Fruit fly (Drosophila melanogaster) whole organism, embryonic: ENCODE results near the gene Boh1.

Experiments used
- CG10147 ChIP-seq: fragments of 200-800 bp; sonication (Bioruptor generic); optimal IDR thresholded peaks from 2 replicates; lab custom pipeline; 2019; ENCODE audit warnings: missing biosample characterization, mild to moderate bottlenecking, missing genetic modification characterization, moderate library complexity
- CG10462 ChIP-seq: fragments of 200-800 bp; sonication (Bioruptor generic); optimal IDR thresholded peaks from 2 replicates; lab custom pipeline; 2016; ENCODE audit warnings: missing biosample characterization, missing genetic modification characterization
- CG10959 ChIP-seq: fragments of 200-800 bp; sonication (Bioruptor generic); IDR thresholded peaks from 2 replicates; pipeline ENCODE4 v1.3.6; 2022; ENCODE audit warnings: missing biosample characterization, missing genetic modification characterization
- CG11560 ChIP-seq: fragments of 200-800 bp; sonication (Bioruptor generic); IDR thresholded peaks from 3 replicates; pipeline ENCODE4 v1.3.6; 2022; ENCODE audit warnings: missing biosample characterization, missing genetic modification characterization
- CG12155 ChIP-seq: fragments of 200-800 bp; sonication (Bioruptor generic); optimal IDR thresholded peaks from 3 replicates; lab custom pipeline; 2016; ENCODE audit warnings: missing biosample characterization, missing genetic modification characterization
- CG14050 ChIP-seq: fragments of 200-800 bp; sonication (Bioruptor generic); IDR thresholded peaks from 3 replicates; pipeline ENCODE4 v1.3.6; 2022; ENCODE audit warnings: missing biosample characterization, missing genetic modification characterization
- CG14860 ChIP-seq: fragments of 200-800 bp; sonication (Bioruptor generic); IDR thresholded peaks from 3 replicates; pipeline ENCODE4 v1.3.6; 2022; ENCODE audit warnings: missing biosample characterization, missing genetic modification characterization; ENCODE audit not compliant: partially characterized antibody
- CG2202 ChIP-seq: fragments of 200-800 bp; sonication (Bioruptor generic); optimal IDR thresholded peaks from 2 replicates; lab custom pipeline; 2018; ENCODE audit warnings: missing biosample characterization, mild to moderate bottlenecking, missing genetic modification characterization
- CG32767 ChIP-seq: fragments of 200-800 bp; sonication (Bioruptor generic); IDR thresholded peaks from 2 replicates; pipeline ENCODE4 v1.3.6; 2022; ENCODE audit warnings: missing biosample characterization, missing genetic modification characterization
- CG4424 ChIP-seq: fragments of 200-800 bp; sonication (Bioruptor generic); optimal IDR thresholded peaks from 3 replicates; lab custom pipeline; 2016; ENCODE audit warnings: missing biosample characterization, missing genetic modification characterization
- CG6683 ChIP-seq: fragments of 200-800 bp; sonication (Bioruptor generic); optimal IDR thresholded peaks from 2 replicates; lab custom pipeline; 2017; ENCODE audit warnings: missing biosample characterization, mild to moderate bottlenecking, missing genetic modification characterization, missing genetic modification reagents
- CG6854 ChIP-seq: fragments of 200-800 bp; sonication (Bioruptor generic); optimal IDR thresholded peaks from 3 replicates; lab custom pipeline; 2017; ENCODE audit warnings: missing biosample characterization, mild to moderate bottlenecking, missing genetic modification characterization
- CG7987 ChIP-seq: fragments of 200-800 bp; sonication (Bioruptor generic); optimal IDR thresholded peaks from 2 replicates; lab custom pipeline; 2018; ENCODE audit warnings: missing biosample characterization, mild to moderate bottlenecking, missing genetic modification characterization, moderate library complexity
- CG9437 ChIP-seq: fragments of 200-800 bp; sonication (Bioruptor generic); optimal IDR thresholded peaks from 2 replicates; lab custom pipeline; 2018; ENCODE audit warnings: missing biosample characterization, mild to moderate bottlenecking, missing genetic modification characterization
- CG9797 ChIP-seq: fragments of 200-800 bp; sonication (Bioruptor generic); optimal IDR thresholded peaks from 3 replicates; lab custom pipeline; 2018; ENCODE audit warnings: missing biosample characterization, mild to moderate bottlenecking, missing genetic modification characterization
- CG9876 ChIP-seq: fragments of 200-800 bp; sonication (Bioruptor generic); optimal IDR thresholded peaks from 2 replicates; lab custom pipeline; 2016; ENCODE audit warnings: missing biosample characterization, missing genetic modification characterization
- D19B ChIP-seq: fragments of 200-800 bp; sonication (Bioruptor generic); optimal IDR thresholded peaks from 2 replicates; lab custom pipeline; 2017; ENCODE audit warnings: missing biosample characterization, mild to moderate bottlenecking, missing genetic modification characterization
- Dp ChIP-seq: fragments of 200-800 bp; sonication (Bioruptor generic); optimal IDR thresholded peaks from 2 replicates; lab custom pipeline; 2018; ENCODE audit warnings: missing biosample characterization, mild to moderate bottlenecking, missing genetic modification characterization, moderate library complexity
- Dref ChIP-seq: fragments of 200-800 bp; sonication (Bioruptor generic); IDR thresholded peaks from 2 replicates; pipeline ENCODE4 v1.3.6; 2022; ENCODE audit warnings: missing biosample characterization, missing genetic modification characterization
- Ets65A ChIP-seq: fragments of 200-800 bp; sonication (Bioruptor generic); peaks from one replicate; lab custom pipeline; 2016; ENCODE audit warnings: missing biosample characterization, missing genetic modification characterization
- HLH4C ChIP-seq: fragments of 200-800 bp; sonication (Bioruptor generic); IDR thresholded peaks from 3 replicates; pipeline ENCODE4 v1.3.6; 2022; ENCODE audit warnings: missing biosample characterization, missing genetic modification characterization; ENCODE audit not compliant: partially characterized antibody
- HmgZ ChIP-seq: fragments of 200-800 bp; sonication (Bioruptor generic); optimal IDR thresholded peaks from 2 replicates; lab custom pipeline; 2018; ENCODE audit warnings: missing biosample characterization, mild to moderate bottlenecking, missing genetic modification characterization
- Hr51 ChIP-seq, 2 experiments: fragments of 200-800 bp; sonication (Bioruptor generic); optimal IDR thresholded peaks; 2 replicates in 1 of 2; 3 replicates in 1 of 2; lab custom pipeline; 2016 to 2018; ENCODE audit warnings: missing biosample characterization in 2 of 2, missing genetic modification characterization in 2 of 2, mild to moderate bottlenecking in 1 of 2, moderate library complexity in 1 of 2
- Lim3 ChIP-seq: fragments of 200-800 bp; sonication (Bioruptor generic); IDR thresholded peaks from 2 replicates; pipeline ENCODE4 v1.3.6; 2022; ENCODE audit warnings: missing biosample characterization, missing genetic modification characterization
- Med ChIP-seq: fragments of 200-800 bp; sonication (Bioruptor generic); peaks from one replicate; lab custom pipeline; 2016; ENCODE audit warnings: missing biosample characterization, missing genetic modification characterization, mild to moderate bottlenecking, inconsistent platforms, moderate library complexity
- Meics ChIP-seq: fragments of 200-800 bp; sonication (Bioruptor generic); optimal IDR thresholded peaks from 2 replicates; lab custom pipeline; 2017; ENCODE audit warnings: missing biosample characterization, mild to moderate bottlenecking, missing genetic modification characterization
- Rfx ChIP-seq: fragments of 200-800 bp; sonication (Bioruptor generic); IDR thresholded peaks from 2 replicates; pipeline ENCODE4 v1.3.6; 2022; ENCODE audit warnings: missing biosample characterization, missing genetic modification characterization
- TFAM ChIP-seq: fragments of 200-800 bp; sonication (Bioruptor generic); optimal IDR thresholded peaks from 2 replicates; lab custom pipeline; 2017; ENCODE audit warnings: missing biosample characterization, missing genetic modification characterization, inconsistent platforms
- ap ChIP-seq: fragments of 200-800 bp; sonication (Bioruptor generic); IDR thresholded peaks from 2 replicates; pipeline ENCODE4 v1.3.6; 2022; ENCODE audit warnings: missing biosample characterization, missing genetic modification characterization
- ara ChIP-seq: fragments of 200-800 bp; sonication (Bioruptor generic); IDR thresholded peaks from 2 replicates; pipeline ENCODE4 v1.3.6; 2022; ENCODE audit warnings: missing biosample characterization, missing genetic modification characterization
- bcd ChIP-seq: fragments of 200-800 bp; sonication (Bioruptor generic); optimal IDR thresholded peaks from 2 replicates; lab custom pipeline; 2017; ENCODE audit warnings: missing biosample characterization, mild to moderate bottlenecking, missing genetic modification characterization
- bsh ChIP-seq, 2 experiments: fragments of 200-800 bp; sonication (Bioruptor generic); optimal IDR thresholded peaks; 2 replicates each; lab custom pipeline; 2017 to 2018; ENCODE audit warnings: mild to moderate bottlenecking in 2 of 2, missing biosample characterization in 2 of 2, missing genetic modification characterization in 2 of 2, moderate library complexity in 1 of 2
- cad ChIP-seq: fragments of >200 bp; optimal IDR thresholded peaks from 2 replicates; lab custom pipeline; 2017; ENCODE audit warnings: missing biosample characterization, missing genetic modification characterization
- chif ChIP-seq, 2 experiments: fragments of 200-800 bp; sonication (Bioruptor generic); optimal IDR thresholded peaks; 3 replicates each; lab custom pipeline; 2016; ENCODE audit warnings: missing biosample characterization in 2 of 2, missing genetic modification characterization in 2 of 2
- croc ChIP-seq: fragments of 200-800 bp; sonication (Bioruptor generic); conservative IDR thresholded peaks from 3 replicates; pipeline ENCODE4 v1.3.6; 2022; ENCODE audit warnings: missing biosample characterization, missing genetic modification characterization
- crol ChIP-seq: fragments of 200-800 bp; sonication (Bioruptor generic); IDR thresholded peaks from 2 replicates; pipeline ENCODE4 v1.3.6; 2022; ENCODE audit warnings: missing biosample characterization, missing genetic modification characterization
- cwo ChIP-seq: fragments of 200-800 bp; sonication (Bioruptor generic); optimal IDR thresholded peaks from 3 replicates; lab custom pipeline; 2017; ENCODE audit warnings: missing biosample characterization, missing genetic modification characterization, mild to moderate bottlenecking, moderate library complexity, missing genetic modification reagents
- exex ChIP-seq: fragments of 200-800 bp; sonication (Bioruptor generic); optimal IDR thresholded peaks from 4 replicates; lab custom pipeline; 2018; ENCODE audit warnings: missing biosample characterization, mild to moderate bottlenecking, missing genetic modification characterization, moderate library complexity
- gsb ChIP-seq: fragments of 200-800 bp; sonication (Bioruptor generic); IDR thresholded peaks from 2 replicates; pipeline ENCODE4 v1.3.6; 2022; ENCODE audit warnings: missing biosample characterization, missing genetic modification characterization
- jigr1 ChIP-seq: fragments of 200-800 bp; sonication (Bioruptor generic); IDR thresholded peaks from 3 replicates; pipeline ENCODE4 v1.3.6; 2022; ENCODE audit warnings: missing biosample characterization, missing genetic modification characterization
- kah ChIP-seq: fragments of 200-800 bp; sonication (Bioruptor generic); optimal IDR thresholded peaks from 2 replicates; lab custom pipeline; 2018; ENCODE audit warnings: missing biosample characterization, mild to moderate bottlenecking, missing genetic modification characterization
- maf-S ChIP-seq: fragments of 200-800 bp; sonication (Bioruptor generic); optimal IDR thresholded peaks from 2 replicates; lab custom pipeline; 2016; ENCODE audit warnings: missing biosample characterization, missing genetic modification characterization
- nmo ChIP-seq: fragments of 200-800 bp; sonication (Bioruptor generic); optimal IDR thresholded peaks from 2 replicates; lab custom pipeline; 2018; ENCODE audit warnings: missing biosample characterization, mild to moderate bottlenecking, missing genetic modification characterization, moderate library complexity
- nom ChIP-seq: fragments of 200-800 bp; sonication (Bioruptor generic); optimal IDR thresholded peaks from 2 replicates; lab custom pipeline; 2017; ENCODE audit warnings: missing biosample characterization, missing genetic modification characterization, mild to moderate bottlenecking, moderate library complexity, missing genetic modification reagents
- pan ChIP-seq, 4 experiments: fragments of >200 bp in 3 of 4; fragments of 200-800 bp in 1 of 4; sonication (Bioruptor generic) in 1 of 4; optimal IDR thresholded peaks in 3 of 4; IDR thresholded peaks in 1 of 4; 2 replicates each; pipeline versions ENCODE4 v1.3.6 to Lab custom; 2017 to 2022; ENCODE audit warnings: missing biosample characterization in 2 of 4, missing genetic modification characterization in 2 of 4, mixed read lengths in 1 of 4
- slbo ChIP-seq: fragments of 200-800 bp; sonication (Bioruptor generic); IDR thresholded peaks from 2 replicates; pipeline ENCODE4 v1.3.6; 2022; ENCODE audit warnings: missing biosample characterization, missing genetic modification characterization
- sug ChIP-seq: fragments of 200-800 bp; optimal IDR thresholded peaks from 2 replicates; lab custom pipeline; 2019; ENCODE audit warnings: missing biosample characterization, mild to moderate bottlenecking, missing genetic modification characterization, moderate library complexity
- tll ChIP-seq, 2 experiments: fragments of 200-800 bp in 1 of 2; fragments of >200 bp in 1 of 2; sonication (Bioruptor generic) in 1 of 2; optimal IDR thresholded peaks; 2 replicates each; lab custom pipeline; 2017 to 2019; ENCODE audit warnings: missing biosample characterization in 2 of 2, missing genetic modification characterization in 2 of 2, mild to moderate bottlenecking in 1 of 2, moderate library complexity in 1 of 2
- vfl ChIP-seq: fragments of 200-800 bp; sonication (Bioruptor generic); optimal IDR thresholded peaks from 2 replicates; lab custom pipeline; 2016; ENCODE audit warnings: missing biosample characterization, missing genetic modification characterization
- wdn ChIP-seq: fragments of 200-800 bp; sonication (Bioruptor generic); IDR thresholded peaks from 2 replicates; pipeline ENCODE4 v1.3.6; 2022; ENCODE audit warnings: missing biosample characterization, missing genetic modification characterization
- zfh1 ChIP-seq: fragments of 200-800 bp; sonication (Bioruptor generic); IDR thresholded peaks from 3 replicates; pipeline ENCODE4 v1.3.6; 2022; ENCODE audit warnings: missing biosample characterization, missing genetic modification characterization

Boh1 gene

dm6 chr3R:27926738-27927215 lies 7.5 kb upstream of the Boh1 start:
- peak; percentile 45 for TF ChIP-seq Med (GFP tag; lab: Kevin White, UChicago)
- TF ChIP-seq vfl, result no peak
- TF ChIP-seq gsb, result 0 out of 2 replicates have a peak, but pooled peaks have one; percentile 38
- TF ChIP-seq HLH4C (GFP tag; lab: Robert Waterston, UW), result no peak
- peak; percentile 27 for TF ChIP-seq sug (tag; lab: Kevin White, UChicago)
- TF ChIP-seq croc, result no peak
- TF ChIP-seq crol, result peak; percentile 53; the same call in 1 of the 2 replicates
- no peak for TF ChIP-seq HmgZ (tag; lab: Kevin White, UChicago)
- no peak for TF ChIP-seq pan (optimal IDR thresholded peaks at IDR 0.05; lab: Kevin White, UChicago)
- TF ChIP-seq pan (GFP tag; optimal IDR thresholded peaks at IDR 0.05 in 1 of 2, IDR thresholded peaks at IDR 0.05 in 1 of 2), result no peak
- no peak for TF ChIP-seq jigr1
- peak; percentile 2 for TF ChIP-seq nom
- no peak for TF ChIP-seq tll (GFP tag; optimal IDR thresholded peaks at IDR 0.05; lab: Kevin White, UChicago)
- no peak for TF ChIP-seq CG2202 (tag; lab: Kevin White, UChicago)
- 0 out of 2 replicates have a peak, but pooled peaks have one; percentile 7 for TF ChIP-seq slbo (GFP tag; lab: Robert Waterston, UW)
- TF ChIP-seq Rfx (GFP tag; lab: Robert Waterston, UW), result 0 out of 2 replicates have a peak, but pooled peaks have one; percentile 14
- TF ChIP-seq cad, result no peak
- peak; percentile 79 for TF ChIP-seq kah
- TF ChIP-seq CG14860 (GFP tag; lab: Robert Waterston, UW), result 0 out of 3 replicates have a peak, but pooled peaks have one; percentile 13
- no peak for TF ChIP-seq CG7987
- TF ChIP-seq TFAM (GFP tag; lab: Kevin White, UChicago), result no peak
- no peak for TF ChIP-seq ara (GFP tag; lab: Robert Waterston, UW)
- 0 out of 2 replicates have a peak, but pooled peaks have one; percentile 17 for TF ChIP-seq wdn (GFP tag; lab: Robert Waterston, UW)
- no peak for TF ChIP-seq CG9437 (GFP tag; lab: Kevin White, UChicago)
- TF ChIP-seq Dref (GFP tag; lab: Robert Waterston, UW), result 0 out of 2 replicates have a peak, but pooled peaks have one; percentile 24
- TF ChIP-seq exex (tag; lab: Kevin White, UChicago), result peak; percentile 62
- TF ChIP-seq CG12155, result no peak
- 0 out of 3 replicates have a peak, but pooled peaks have one; percentile 44 for TF ChIP-seq zfh1 (GFP tag; lab: Robert Waterston, UW)
- no peak for TF ChIP-seq Hr51 (GFP tag; optimal IDR thresholded peaks at IDR 0.05; lab: Kevin White, UChicago)
- TF ChIP-seq CG10959 (GFP tag; lab: Robert Waterston, UW), result no peak
- no peak for TF ChIP-seq CG11560
- no peak for TF ChIP-seq cwo (GFP tag; lab: Kevin White, UChicago)
- no peak for TF ChIP-seq CG9797
- TF ChIP-seq CG6854 (GFP tag; lab: Kevin White, UChicago), result no peak
- TF ChIP-seq Ets65A, result peak; percentile 70
- TF ChIP-seq Dp (GFP tag; lab: Kevin White, UChicago), result no peak

dm6 chr3R:27925971-27926533 lies 6.8 kb upstream of the Boh1 start:
- TF ChIP-seq nmo (GFP tag; lab: Kevin White, UChicago) (peak; percentile 6), CG32767 (GFP tag; lab: Robert Waterston, UW) (no peak), Lim3 (GFP tag; lab: Robert Waterston, UW) (no peak), CG10147 (GFP tag; lab: Kevin White, UChicago) (no peak), CG6683 (no peak), maf-S (GFP tag; lab: Kevin White, UChicago) (no peak), CG9876 (GFP tag; lab: Kevin White, UChicago) (no peak), chif (GFP tag; optimal IDR thresholded peaks at IDR 0.05; lab: Kevin White, UChicago) (no peak), cwo (GFP tag; lab: Kevin White, UChicago) (no peak), CG14050 (no peak), CG4424 (no peak), ap (GFP tag; lab: Robert Waterston, UW) (no peak), Meics (GFP tag; lab: Kevin White, UChicago) (no peak), D19B (no peak), bsh (GFP tag; optimal IDR thresholded peaks at IDR 0.05; lab: Kevin White, UChicago) (no peak), bcd (no peak), CG10462 (no peak)
